Fruit fly (Drosophila melanogaster): ENCODE measurements around the gene CG7829.

The CG7829 gene

dm6 chr3R:29782367-29782766 is 35.2 kb downstream of the CG7829 start:
- TF ChIP-seq cic (GFP tag; optimal IDR thresholded peaks at IDR 0.05) (peak; percentile 86), CG14711 (tag; optimal IDR thresholded peaks at IDR 0.05) (peak; percentile 31), Hr96 (GFP tag; optimal IDR thresholded peaks at IDR 0.05) (no peak), bab1 (GFP tag; optimal IDR thresholded peaks at IDR 0.05) (peak; percentile 67), CG33017 (tag; optimal IDR thresholded peaks at IDR 0.05) (peak; percentile 57), Clk (GFP tag; optimal IDR thresholded peaks at IDR 0.05) (no peak), tj (GFP tag; optimal IDR thresholded peaks at IDR 0.05) (peak; percentile 83), cnc (optimal IDR thresholded peaks at IDR 0.05) (no peak), toe (GFP tag; optimal IDR thresholded peaks at IDR 0.05) (peak; percentile 39), CG12768 (GFP tag; optimal IDR thresholded peaks at IDR 0.05) (peak; percentile 57), Mnt (GFP tag; optimal IDR thresholded peaks at IDR 0.05) (peak; percentile 82), CG1620 (GFP tag; optimal IDR thresholded peaks at IDR 0.05) (no peak), CG5204 (GFP tag; optimal IDR thresholded peaks at IDR 0.05) (no peak), Crg-1 (GFP tag; optimal IDR thresholded peaks at IDR 0.05) (peak; percentile 3), ovo (GFP tag; optimal IDR thresholded peaks at IDR 0.05) (no peak), kay (GFP tag; ENCODE audit: borderline replicate concordance) (no peak), CG7101 (tag; optimal IDR thresholded peaks at IDR 0.05) (peak; percentile 58), CG11617 (GFP tag; optimal IDR thresholded peaks at IDR 0.05) (peak; percentile 42), CG7045 (GFP tag; optimal IDR thresholded peaks at IDR 0.05) (no peak), pad (GFP tag; optimal IDR thresholded peaks at IDR 0.05) (peak; percentile 10)

- TF ChIP-seq cic (GFP tag; optimal IDR thresholded peaks at IDR 0.05) (peak; percentile 45), pad (GFP tag; optimal IDR thresholded peaks at IDR 0.05) (no peak), CG33017 (tag; optimal IDR thresholded peaks at IDR 0.05) (no peak)
These were observed 35.7 kb downstream of the CG7829 start for dm6 chr3R:29781874-29782273.

- TF ChIP-seq CG11617 (GFP tag; optimal IDR thresholded peaks at IDR 0.05) (no peak), cic (GFP tag; optimal IDR thresholded peaks at IDR 0.05) (peak; percentile 67), CG12768 (GFP tag; optimal IDR thresholded peaks at IDR 0.05) (peak; percentile 28)
These were observed 37.0 kb downstream of the CG7829 start, which contains the start of gene fig for dm6 chr3R:29780402-29781029. Gene fig, minus strand, starts transcription at chr3R:29780452.

dm6 chr3R:29778985-29779298 is 38.6 kb downstream of the CG7829 start:
- TF ChIP-seq CG7101 (tag; optimal IDR thresholded peaks at IDR 0.05) (no peak), cic (GFP tag; optimal IDR thresholded peaks at IDR 0.05) (peak; percentile 72), Mnt (GFP tag; optimal IDR thresholded peaks at IDR 0.05) (no peak), ovo (GFP tag; optimal IDR thresholded peaks at IDR 0.05) (no peak)

- TF ChIP-seq CG5204 (GFP tag; optimal IDR thresholded peaks at IDR 0.05) = no peak
- TF ChIP-seq CG7101 (tag; optimal IDR thresholded peaks at IDR 0.05) = no peak
- TF ChIP-seq cnc (optimal IDR thresholded peaks at IDR 0.05) = no peak
- TF ChIP-seq kay (GFP tag; ENCODE audit: borderline replicate concordance) = no peak
- peak; percentile 99 for TF ChIP-seq cic (GFP tag; optimal IDR thresholded peaks at IDR 0.05)
- TF ChIP-seq CG11617 (GFP tag; optimal IDR thresholded peaks at IDR 0.05) = no peak
These were observed 39.2 kb downstream of the CG7829 start for dm6 chr3R:29778139-29778984.

dm6 chr3R:29777213-29777612 is 40.4 kb downstream of the CG7829 start:
- no peak for TF ChIP-seq bab1 (GFP tag; optimal IDR thresholded peaks at IDR 0.05)
- no peak for TF ChIP-seq kay (GFP tag; ENCODE audit: borderline replicate concordance)
- TF ChIP-seq Mnt (GFP tag; optimal IDR thresholded peaks at IDR 0.05) = no peak
- no peak for TF ChIP-seq CG7045 (GFP tag; optimal IDR thresholded peaks at IDR 0.05)
- TF ChIP-seq cic (GFP tag; optimal IDR thresholded peaks at IDR 0.05) = peak; percentile 31
- no peak for TF ChIP-seq Crg-1 (GFP tag; optimal IDR thresholded peaks at IDR 0.05)
- TF ChIP-seq pad (GFP tag; optimal IDR thresholded peaks at IDR 0.05) = no peak

dm6 chr3R:29775755-29776686 is 41.5 kb downstream of the CG7829 start:
- TF ChIP-seq Mnt (GFP tag; optimal IDR thresholded peaks at IDR 0.05) (peak; percentile 1), CG7045 (GFP tag; optimal IDR thresholded peaks at IDR 0.05) (no peak), tj (GFP tag; optimal IDR thresholded peaks at IDR 0.05) (peak; percentile 62), Clk (GFP tag; optimal IDR thresholded peaks at IDR 0.05) (peak; percentile 3)

All from whole organism, adult.